Worm (Caenorhabditis elegans) whole organism, L1 larva: ENCODE results near the gene leo-1.

Experiments used
- C04F5.9 ChIP-seq: sonication (generic microtip); optimal IDR thresholded peaks from 2 replicates; lab custom pipeline; 2016; ENCODE audit warnings: missing genetic modification characterization, missing compliant biosample characterization
- F16B12.6 ChIP-seq: fragments of 150-350 bp; optimal IDR thresholded peaks from 2 replicates; lab custom pipeline; 2014; ENCODE audit warnings: missing biosample characterization, missing genetic modification characterization
- alr-1 ChIP-seq: fragments of 200-800 bp; sonication (Bioruptor generic); optimal IDR thresholded peaks from 2 replicates; lab custom pipeline; 2018; ENCODE audit warnings: borderline replicate concordance, mild to moderate bottlenecking, missing genetic modification characterization, missing compliant biosample characterization
- aly-2 ChIP-seq: fragments of 150-350 bp; optimal IDR thresholded peaks from 2 replicates; lab custom pipeline; 2014; ENCODE audit warnings: missing biosample characterization, missing genetic modification characterization
- ama-1 ChIP-seq: fragments of 150-350 bp; optimal IDR thresholded peaks from 2 replicates; lab custom pipeline; 2014
- ceh-82 ChIP-seq, 3 experiments: fragments of 150-350 bp in 1 of 3; sonication (generic microtip) in 2 of 3; optimal IDR thresholded peaks; 2 replicates each; lab custom pipeline; 2014 to 2017; ENCODE audit warnings: missing biosample characterization in 3 of 3, missing genetic modification characterization in 3 of 3
- ceh-90 ChIP-seq: sonication (generic microtip); optimal IDR thresholded peaks from 2 replicates; lab custom pipeline; 2016; ENCODE audit warnings: missing genetic modification characterization, missing compliant biosample characterization
- ces-1 ChIP-seq: fragments of 150-350 bp; optimal IDR thresholded peaks from 2 replicates; lab custom pipeline; 2014; ENCODE audit warnings: missing biosample characterization, missing genetic modification reagents, missing genetic modification characterization
- dpl-1 ChIP-seq, 3 experiments: fragments of 150-350 bp in 2 of 3; sonication (generic microtip) in 1 of 3; optimal IDR thresholded peaks; 2 replicates each; lab custom pipeline; 2014 to 2017; ENCODE audit warnings: missing biosample characterization in 3 of 3, missing genetic modification characterization in 3 of 3, missing genetic modification reagents in 3 of 3
- efl-1 ChIP-seq, 4 experiments: fragments of 150-350 bp; optimal IDR thresholded peaks in 3 of 4; peaks in 1 of 4; 1 replicate in 1 of 4; 2 replicates in 3 of 4; lab custom pipeline; 2014; ENCODE audit warnings: missing biosample characterization in 2 of 4, missing genetic modification characterization in 2 of 4, missing genetic modification reagents in 2 of 4
- ets-5 ChIP-seq: fragments of 200-800 bp; sonication (Bioruptor generic); IDR thresholded peaks from 2 replicates; pipeline ENCODE4 v1.3.6; 2022; ENCODE audit warnings: missing genetic modification characterization, missing compliant biosample characterization
- fkh-8 ChIP-seq: sonication (generic microtip); optimal IDR thresholded peaks from 2 replicates; lab custom pipeline; 2016; ENCODE audit warnings: mild to moderate bottlenecking, missing genetic modification characterization, missing compliant biosample characterization
- fos-1 ChIP-seq: fragments of 150-350 bp; optimal IDR thresholded peaks from 2 replicates; lab custom pipeline; 2014; ENCODE audit warnings: missing biosample characterization, missing genetic modification characterization
- hlh-17 ChIP-seq: fragments of 200-800 bp; sonication (Bioruptor generic); optimal IDR thresholded peaks from 2 replicates; lab custom pipeline; 2018; ENCODE audit warnings: missing genetic modification characterization, mild to moderate bottlenecking, missing compliant biosample characterization, moderate library complexity, borderline replicate concordance
- hlh-4 ChIP-seq: sonication (generic microtip); optimal IDR thresholded peaks from 2 replicates; lab custom pipeline; 2016; ENCODE audit warnings: mild to moderate bottlenecking, missing genetic modification characterization, missing compliant biosample characterization
- irx-1 ChIP-seq: sonication (generic microtip); optimal IDR thresholded peaks from 2 replicates; lab custom pipeline; 2016; ENCODE audit warnings: missing genetic modification characterization, missing compliant biosample characterization
- lin-13 ChIP-seq: fragments of 150-350 bp; optimal IDR thresholded peaks from 2 replicates; lab custom pipeline; 2014; ENCODE audit warnings: missing biosample characterization, missing genetic modification reagents, missing genetic modification characterization
- lin-14 ChIP-seq: fragments of 200-800 bp; sonication (Bioruptor generic); optimal IDR thresholded peaks from 2 replicates; lab custom pipeline; 2018; ENCODE audit warnings: mild to moderate bottlenecking, missing genetic modification characterization, moderate library complexity, missing compliant biosample characterization
- lin-35 ChIP-seq, 2 experiments: fragments of 150-350 bp; optimal IDR thresholded peaks; 2 replicates each; lab custom pipeline; 2014; ENCODE audit warnings: missing biosample characterization in 2 of 2, missing genetic modification characterization in 2 of 2, missing genetic modification reagents in 2 of 2
- lin-39 ChIP-seq: fragments of 150-350 bp; optimal IDR thresholded peaks from 2 replicates; lab custom pipeline; 2014; ENCODE audit warnings: missing biosample characterization, missing genetic modification reagents, missing genetic modification characterization
- lir-3 ChIP-seq: sonication (generic microtip); optimal IDR thresholded peaks from 2 replicates; lab custom pipeline; 2016; ENCODE audit warnings: mild to moderate bottlenecking, missing genetic modification characterization, moderate library complexity, missing compliant biosample characterization; ENCODE audit not compliant: poor library complexity
- mef-2 ChIP-seq: fragments of 150-350 bp; optimal IDR thresholded peaks from 2 replicates; lab custom pipeline; 2014; ENCODE audit warnings: missing biosample characterization, missing genetic modification characterization
- nhr-19 ChIP-seq: fragments of 200-800 bp; sonication (Bioruptor generic); conservative IDR thresholded peaks from 2 replicates; pipeline ENCODE4 v1.3.6; 2022; ENCODE audit warnings: missing genetic modification characterization, missing compliant biosample characterization
- nhr-28 ChIP-seq: fragments of 150-350 bp; optimal IDR thresholded peaks from 2 replicates; lab custom pipeline; 2014; ENCODE audit warnings: missing biosample characterization, missing genetic modification characterization
- nhr-71 ChIP-seq: sonication (generic microtip); optimal IDR thresholded peaks from 2 replicates; lab custom pipeline; 2016; ENCODE audit warnings: mild to moderate bottlenecking, missing genetic modification characterization, moderate library complexity, missing compliant biosample characterization
- nhr-76 ChIP-seq: sonication (generic microtip); optimal IDR thresholded peaks from 2 replicates; lab custom pipeline; 2017; ENCODE audit warnings: missing biosample characterization, missing genetic modification characterization
- nhr-77 ChIP-seq: fragments of 150-350 bp; optimal IDR thresholded peaks from 2 replicates; lab custom pipeline; 2014; ENCODE audit warnings: missing biosample characterization, missing genetic modification characterization
- nhr-90 ChIP-seq: sonication (generic microtip); optimal IDR thresholded peaks from 2 replicates; lab custom pipeline; 2016; ENCODE audit warnings: mild to moderate bottlenecking, missing genetic modification characterization, missing compliant biosample characterization; ENCODE audit not compliant: poor library complexity
- pax-3 ChIP-seq: fragments of 200-800 bp; sonication (Bioruptor generic); optimal IDR thresholded peaks from 2 replicates; lab custom pipeline; 2018; ENCODE audit warnings: mild to moderate bottlenecking, missing genetic modification characterization, moderate library complexity, missing compliant biosample characterization
- skn-1 ChIP-seq: fragments of 150-350 bp; optimal IDR thresholded peaks from 2 replicates; lab custom pipeline; 2014; ENCODE audit warnings: missing biosample characterization, missing genetic modification characterization
- snu-23 ChIP-seq: sonication (generic microtip); optimal IDR thresholded peaks from 2 replicates; lab custom pipeline; 2016; ENCODE audit warnings: missing genetic modification characterization, missing compliant biosample characterization
- sox-4 ChIP-seq: sonication (generic microtip); optimal IDR thresholded peaks from 2 replicates; lab custom pipeline; 2016; ENCODE audit warnings: missing genetic modification characterization, missing compliant biosample characterization
- sptf-1 ChIP-seq: fragments of 150-350 bp; optimal IDR thresholded peaks from 2 replicates; lab custom pipeline; 2014; ENCODE audit warnings: missing biosample characterization, missing genetic modification characterization
- swsn-7 ChIP-seq: sonication (generic microtip); optimal IDR thresholded peaks from 2 replicates; lab custom pipeline; 2016; ENCODE audit warnings: missing genetic modification characterization, missing compliant biosample characterization
- unc-98 ChIP-seq: fragments of 200-800 bp; sonication (Bioruptor generic); IDR thresholded peaks from 2 replicates; pipeline ENCODE4 v1.3.6; 2022; ENCODE audit warnings: missing genetic modification characterization, missing compliant biosample characterization
- xbp-1 ChIP-seq: sonication (generic microtip); optimal IDR thresholded peaks from 2 replicates; lab custom pipeline; 2016; ENCODE audit warnings: missing genetic modification characterization, missing compliant biosample characterization
- zag-1 ChIP-seq: fragments of 150-350 bp; optimal IDR thresholded peaks from 2 replicates; lab custom pipeline; 2014; ENCODE audit warnings: missing biosample characterization, missing genetic modification characterization
- zip-4 ChIP-seq: fragments of 200-800 bp; sonication (Bioruptor generic); optimal IDR thresholded peaks from 2 replicates; lab custom pipeline; 2018; ENCODE audit warnings: mild to moderate bottlenecking, missing genetic modification characterization, moderate library complexity, missing compliant biosample characterization
- ztf-11 ChIP-seq, 2 experiments: sonication (generic microtip); optimal IDR thresholded peaks; 2 replicates each; lab custom pipeline; 2016 to 2017; ENCODE audit warnings: missing genetic modification characterization in 2 of 2, missing biosample characterization in 1 of 2, missing compliant biosample characterization in 1 of 2
- ztf-4 ChIP-seq: fragments of 150-350 bp; optimal IDR thresholded peaks from 2 replicates; lab custom pipeline; 2014; ENCODE audit warnings: missing biosample characterization, missing genetic modification characterization

Gene leo-1

ce11 chrIV:11344288-11344687 is 15.1 kb upstream of the leo-1 start:
- TF ChIP-seq alr-1, result peak; percentile 94
- TF ChIP-seq sptf-1, result no peak
- TF ChIP-seq lin-14 (GFP tag; lab: Kevin White, UChicago), result no peak
- TF ChIP-seq, all 84 proteins: peak for 1

ce11 chrIV:11340735-11341443 is 11.7 kb upstream of the leo-1 start:
- TF ChIP-seq lin-39 (tag; lab: Kevin White, UChicago), result no peak
- no peak for TF ChIP-seq ztf-11 (tag; optimal IDR thresholded peaks at IDR 0.05; lab: Kevin White, UChicago)
- no peak for TF ChIP-seq nhr-77 (tag; lab: Kevin White, UChicago)
- no peak for TF ChIP-seq ama-1
- TF ChIP-seq xbp-1 (tag; lab: Kevin White, UChicago), result no peak
- no peak for TF ChIP-seq pax-3 (tag; lab: Kevin White, UChicago)
- TF ChIP-seq nhr-71 (tag; lab: Kevin White, UChicago), result no peak
- TF ChIP-seq C04F5.9, result no peak
- TF ChIP-seq sox-4 (tag; lab: Kevin White, UChicago), result no peak
- TF ChIP-seq ces-1, result no peak
- TF ChIP-seq aly-2 (tag; lab: Kevin White, UChicago), result no peak
- no peak for TF ChIP-seq nhr-90 (tag; lab: Kevin White, UChicago)
- TF ChIP-seq F16B12.6 (tag; lab: Kevin White, UChicago), result no peak
- no peak for TF ChIP-seq zip-4 (GFP tag; lab: Kevin White, UChicago)
- no peak for TF ChIP-seq zag-1 (tag; lab: Kevin White, UChicago)

ce11 chrIV:11337021-11337420 is 7.9 kb upstream of the leo-1 start, which contains the start of gene F54E12.2:
Gene F54E12.2 (minus strand): TSS chrIV:11337184.
- TF ChIP-seq ets-5 (GFP tag; lab: Robert Waterston, UW) (no peak), sox-4 (tag; lab: Kevin White, UChicago) (no peak), unc-98 (GFP tag; lab: Robert Waterston, UW) (no peak), swsn-7 (no peak), ztf-4 (tag; lab: Kevin White, UChicago) (no peak), C04F5.9 (no peak), ces-1 (no peak), mef-2 (tag; lab: Kevin White, UChicago) (no peak), nhr-19 (GFP tag; lab: Robert Waterston, UW) (no peak), lin-13 (no peak), zag-1 (tag; lab: Kevin White, UChicago) (no peak), nhr-76 (tag; lab: Kevin White, UChicago) (no peak), ceh-90 (tag; lab: Kevin White, UChicago) (no peak), fkh-8 (tag; lab: Kevin White, UChicago) (no peak), fos-1 (no peak), ztf-11 (tag; optimal IDR thresholded peaks at IDR 0.05; lab: Kevin White, UChicago) (no peak), skn-1 (no peak)

ce11 chrIV:11336180-11336579 is 7.0 kb upstream of the leo-1 start:
- no peak for TF ChIP-seq nhr-28 (tag; lab: Kevin White, UChicago)
- TF ChIP-seq ceh-82 (tag; optimal IDR thresholded peaks at IDR 0.05; lab: Kevin White, UChicago), result no peak
- TF ChIP-seq fos-1, result no peak
- no peak for TF ChIP-seq nhr-77 (tag; lab: Kevin White, UChicago)
- no peak for TF ChIP-seq pax-3 (tag; lab: Kevin White, UChicago)
- TF ChIP-seq sox-4 (tag; lab: Kevin White, UChicago), result no peak
- TF ChIP-seq snu-23 (GFP tag; lab: Kevin White, UChicago), result no peak

ce11 chrIV:11332751-11333150 is 3.6 kb upstream of the leo-1 start, which contains the start of gene sart-3:
Gene sart-3 (minus strand): TSS chrIV:11332969.
- no peak for TF ChIP-seq hlh-17 (GFP tag; lab: Kevin White, UChicago)
- no peak for TF ChIP-seq irx-1 (tag; lab: Kevin White, UChicago)
- TF ChIP-seq F16B12.6 (tag; lab: Kevin White, UChicago), result no peak
- TF ChIP-seq lin-35 (GFP tag; optimal IDR thresholded peaks at IDR 0.05; lab: Kevin White, UChicago), result peak in 1 of 2 experiments; percentile 24
- no peak for TF ChIP-seq hlh-4 (tag; lab: Kevin White, UChicago)
- TF ChIP-seq nhr-76 (tag; lab: Kevin White, UChicago), result no peak
- peak; percentile 3 for TF ChIP-seq skn-1
- TF ChIP-seq efl-1 (optimal IDR thresholded peaks at IDR 0.05; lab: Kevin White, UChicago), result peak in 1 of 2 experiments; percentile 10
- peak in 1 of 2 experiments; percentile 5 for TF ChIP-seq efl-1 (GFP tag; optimal IDR thresholded peaks at IDR 0.05 in 1 of 2; lab: Kevin White, UChicago)
- peak in 1 of 3 experiments; percentile 38 for TF ChIP-seq dpl-1 (GFP tag; optimal IDR thresholded peaks at IDR 0.05; lab: Kevin White, UChicago)
- TF ChIP-seq lir-3, result no peak
- TF ChIP-seq, all 84 proteins: peak for 4
